Worm (Caenorhabditis elegans) whole organism, midembryonic: ENCODE measurements around the gene rol-3.

ENCODE experiments used
- T22C8.4 ChIP-seq: fragments of 200-800 bp; sonication (Bioruptor generic); IDR thresholded peaks from 2 replicates; pipeline ENCODE4 v1.3.6; 2022; ENCODE audit warnings: missing genetic modification characterization, missing compliant biosample characterization
- cog-1 ChIP-seq: sonication (generic microtip); optimal IDR thresholded peaks from 2 replicates; lab custom pipeline; 2016; ENCODE audit warnings: missing genetic modification characterization, missing compliant biosample characterization
- flt-1 ChIP-seq: fragments of 200-800 bp; sonication (Bioruptor generic); IDR thresholded peaks from 2 replicates; pipeline ENCODE4 v1.3.6; 2022; ENCODE audit warnings: missing genetic modification characterization, missing compliant biosample characterization
- klf-2 ChIP-seq: fragments of 200-800 bp; sonication (Bioruptor generic); conservative IDR thresholded peaks from 2 replicates; pipeline ENCODE4 v1.3.6; 2022; ENCODE audit warnings: missing genetic modification reagents, missing genetic modification characterization, missing compliant biosample characterization
- med-1 ChIP-seq: sonication (generic microtip); optimal IDR thresholded peaks from 2 replicates; lab custom pipeline; 2017; ENCODE audit warnings: missing genetic modification characterization, mild to moderate bottlenecking, missing compliant biosample characterization, antibody characterized with exemption, missing genetic modification reagents; ENCODE audit not compliant: insufficient read depth
- ref-1 ChIP-seq: fragments of 200-800 bp; sonication (Bioruptor generic); conservative IDR thresholded peaks from 2 replicates; pipeline ENCODE4 v1.3.6; 2022; ENCODE audit warnings: missing genetic modification reagents, missing genetic modification characterization, missing compliant biosample characterization
- tab-1 ChIP-seq: fragments of 200-800 bp; sonication (Bioruptor generic); IDR thresholded peaks from 2 replicates; pipeline ENCODE4 v1.3.6; 2022; ENCODE audit warnings: missing genetic modification characterization, missing compliant biosample characterization
- ztf-23 ChIP-seq: fragments of 200-800 bp; sonication (Bioruptor generic); IDR thresholded peaks from 2 replicates; pipeline ENCODE4 v1.3.6; 2022; ENCODE audit warnings: missing genetic modification reagents, missing genetic modification characterization, missing compliant biosample characterization
- ztf-29 ChIP-seq: fragments of 200-800 bp; sonication (Bioruptor generic); IDR thresholded peaks from 2 replicates; pipeline ENCODE4 v1.3.6; 2022; ENCODE audit warnings: missing genetic modification reagents, missing genetic modification characterization, missing compliant biosample characterization

Gene rol-3

ce11 chrV:8228712-8229119 is 9.5 kb downstream of the rol-3 start:
- TF ChIP-seq cog-1 (tag; lab: Kevin White, UChicago), result peak; percentile 24
- no peak for TF ChIP-seq T22C8.4
- no peak for TF ChIP-seq klf-2 (GFP tag; lab: Robert Waterston, UW)
- no peak; the same call in 1 of the 2 replicates for TF ChIP-seq tab-1
- TF ChIP-seq ztf-23 (GFP tag; lab: Robert Waterston, UW), result peak; percentile 58; the same call in 1 of the 2 replicates
- no peak for TF ChIP-seq ztf-29 (GFP tag; lab: Robert Waterston, UW)
- peak; percentile 69; the same call in 1 of the 2 replicates for TF ChIP-seq flt-1
- TF ChIP-seq ref-1, result no peak
- no peak for TF ChIP-seq med-1 (GFP tag; lab: Kevin White, UChicago)

DNA sequence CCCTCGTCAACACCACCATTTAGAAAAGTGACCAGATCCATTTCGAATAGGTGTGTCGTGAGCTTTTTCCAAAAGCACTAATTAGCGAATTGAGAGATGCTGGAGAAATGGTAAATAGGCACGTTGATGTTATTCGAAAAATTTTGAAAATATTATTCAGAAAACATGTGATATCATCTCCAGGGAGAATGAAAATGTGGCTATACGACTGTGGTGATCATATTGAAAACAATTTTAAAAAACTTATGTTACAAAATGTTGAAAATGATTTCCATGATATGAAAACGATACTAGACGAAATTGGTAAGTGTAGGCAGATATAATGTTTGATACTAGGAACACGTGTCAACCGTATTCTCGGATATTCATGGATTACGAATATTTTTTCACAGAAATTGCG is 11.4 kb downstream of the rol-3 start, which contains the start of gene K07C11.10:
K07C11.10 (minus strand) TSS at position 101 of the 400 bp plus-strand sequence.
- TF ChIP-seq ref-1 (no peak), cog-1 (tag; lab: Kevin White, UChicago) (no peak), T22C8.4 (no peak), med-1 (GFP tag; lab: Kevin White, UChicago) (no peak), ztf-23 (GFP tag; lab: Robert Waterston, UW) (no peak), tab-1 (no peak), ztf-29 (GFP tag; lab: Robert Waterston, UW) (no peak), flt-1 (no peak), klf-2 (GFP tag; lab: Robert Waterston, UW) (no peak)

DNA sequence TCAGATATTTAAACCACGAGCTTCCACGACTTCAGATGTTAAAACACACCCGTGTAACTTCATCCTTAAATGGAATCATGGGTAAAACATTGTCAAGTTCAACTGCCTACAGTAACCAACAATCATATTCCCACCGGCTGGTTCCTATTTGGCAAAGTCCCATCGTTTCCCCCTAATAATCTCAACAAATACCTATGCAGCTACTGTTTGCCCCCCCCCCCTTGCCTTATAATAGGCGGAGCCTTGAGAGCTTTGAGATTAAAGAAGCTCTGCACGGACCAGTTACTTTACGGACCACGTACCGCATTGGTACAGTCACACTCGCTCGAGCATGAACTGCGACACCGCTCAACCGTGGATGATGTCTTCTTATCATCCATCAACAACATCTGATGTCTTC is 13.6 kb downstream of the rol-3 start, which contains the start of gene pax-1:
pax-1 (plus strand) TSS at position 301 of the 400 bp plus-strand sequence.
- no peak for TF ChIP-seq ztf-29 (GFP tag; lab: Robert Waterston, UW)
- TF ChIP-seq flt-1, result no peak
- no peak for TF ChIP-seq ref-1
- no peak for TF ChIP-seq cog-1 (tag; lab: Kevin White, UChicago)
- TF ChIP-seq T22C8.4, result no peak
- TF ChIP-seq ztf-23 (GFP tag; lab: Robert Waterston, UW), result no peak
- TF ChIP-seq tab-1, result no peak
- TF ChIP-seq klf-2 (GFP tag; lab: Robert Waterston, UW), result no peak
- no peak for TF ChIP-seq med-1 (GFP tag; lab: Kevin White, UChicago)

DNA sequence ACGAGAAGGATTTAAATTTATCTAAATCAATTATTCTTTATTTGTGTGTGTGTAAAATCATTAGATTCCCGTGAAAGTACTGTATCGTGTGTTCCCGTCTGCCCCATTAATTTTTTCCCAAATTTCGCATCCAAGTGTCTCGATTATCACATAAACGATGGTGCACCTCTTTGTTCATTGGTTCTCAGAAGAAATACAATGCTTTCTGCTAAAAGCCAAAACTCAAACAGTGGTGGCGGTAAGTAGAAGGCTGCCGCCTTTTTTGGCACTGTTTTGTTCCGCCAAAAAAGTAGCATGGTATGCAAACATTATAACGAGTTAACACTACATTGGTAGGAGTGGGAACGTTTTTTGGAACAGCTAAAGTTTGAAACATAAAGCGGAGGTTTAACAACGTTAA is 14.8 kb downstream of the rol-3 start:
- no peak for TF ChIP-seq med-1 (GFP tag; lab: Kevin White, UChicago)
- TF ChIP-seq ztf-23 (GFP tag; lab: Robert Waterston, UW), result no peak
- no peak for TF ChIP-seq klf-2 (GFP tag; lab: Robert Waterston, UW)
- no peak for TF ChIP-seq ref-1
- TF ChIP-seq T22C8.4, result no peak
- no peak for TF ChIP-seq tab-1

DNA sequence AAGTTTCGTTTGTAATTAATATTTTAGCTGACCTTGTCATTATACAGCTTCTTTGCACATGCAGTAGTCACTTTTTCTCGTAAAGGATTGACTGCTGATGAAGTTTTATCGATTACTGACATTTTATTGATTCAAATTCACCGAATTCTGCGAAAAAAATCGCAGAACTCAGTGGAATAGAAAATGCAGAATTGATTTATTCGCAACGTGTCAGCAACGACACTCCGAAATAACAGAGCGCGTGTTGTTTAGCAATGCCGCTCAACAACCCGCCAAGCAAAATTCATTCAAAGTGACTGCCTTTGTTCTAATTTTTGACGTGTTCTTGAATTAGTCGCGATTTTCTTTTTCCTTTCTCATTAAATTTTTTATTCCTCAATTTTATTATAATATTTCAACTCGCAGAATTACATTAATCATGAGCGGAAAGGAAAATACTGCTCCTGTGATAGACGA is 17.1 kb downstream of the rol-3 start, which contains the start of the genes cogc-6 and air-1:
cogc-6 (minus strand) TSS at position 234 of the 456 bp plus-strand sequence.
air-1 (plus strand) TSS at position 406 of the 456 bp plus-strand sequence.
- no peak for TF ChIP-seq med-1 (GFP tag; lab: Kevin White, UChicago)
- no peak for TF ChIP-seq ref-1
- TF ChIP-seq tab-1, result no peak
- TF ChIP-seq cog-1 (tag; lab: Kevin White, UChicago), result no peak
- no peak for TF ChIP-seq T22C8.4
- no peak for TF ChIP-seq ztf-29 (GFP tag; lab: Robert Waterston, UW)
- no peak for TF ChIP-seq flt-1
- TF ChIP-seq ztf-23 (GFP tag; lab: Robert Waterston, UW), result no peak
- no peak for TF ChIP-seq klf-2 (GFP tag; lab: Robert Waterston, UW)

DNA sequence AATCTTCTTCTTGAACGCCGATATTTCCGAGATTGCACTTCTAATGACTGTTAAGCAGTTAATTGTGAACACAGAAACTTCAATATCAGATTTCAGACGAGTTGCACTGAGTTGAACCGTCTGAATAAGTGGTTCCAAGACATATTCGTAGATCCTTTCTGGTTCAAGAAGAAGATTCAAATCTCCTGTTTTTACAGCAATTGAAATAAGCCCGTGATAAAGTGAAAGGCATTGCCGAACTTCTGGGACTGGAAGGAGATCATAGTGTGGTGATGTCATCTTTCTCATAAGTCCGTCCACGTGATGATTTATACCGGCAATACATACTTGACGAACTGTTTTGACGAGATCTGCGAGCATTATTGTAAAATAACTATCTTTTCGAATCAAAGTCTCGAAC is 18.7 kb downstream of the rol-3 start:
- TF ChIP-seq T22C8.4, result no peak
- TF ChIP-seq flt-1, result no peak
- no peak for TF ChIP-seq med-1 (GFP tag; lab: Kevin White, UChicago)
- no peak for TF ChIP-seq klf-2 (GFP tag; lab: Robert Waterston, UW)
- no peak for TF ChIP-seq ztf-29 (GFP tag; lab: Robert Waterston, UW)
- TF ChIP-seq ref-1, result no peak
- TF ChIP-seq ztf-23 (GFP tag; lab: Robert Waterston, UW), result no peak
- no peak for TF ChIP-seq tab-1
- TF ChIP-seq cog-1 (tag; lab: Kevin White, UChicago), result no peak

- TF ChIP-seq ztf-23 (GFP tag; lab: Robert Waterston, UW) (no peak), T22C8.4 (no peak), med-1 (GFP tag; lab: Kevin White, UChicago) (no peak), klf-2 (GFP tag; lab: Robert Waterston, UW) (no peak), ref-1 (no peak), flt-1 (no peak), ztf-29 (GFP tag; lab: Robert Waterston, UW) (no peak), cog-1 (tag; lab: Kevin White, UChicago) (no peak), tab-1 (no peak)
These were observed 20.4 kb downstream of the rol-3 start, which contains the start of gene K07C11.8 for ce11 chrV:8217661-8218265. Gene K07C11.8, minus strand, starts transcription at chrV:8217884.

ce11 chrV:8217118-8217517 is 21.1 kb downstream of the rol-3 start:
- TF ChIP-seq flt-1 (no peak), ref-1 (no peak), klf-2 (GFP tag; lab: Robert Waterston, UW) (no peak), ztf-29 (GFP tag; lab: Robert Waterston, UW) (no peak), tab-1 (no peak), med-1 (GFP tag; lab: Kevin White, UChicago) (no peak), T22C8.4 (no peak), ztf-23 (GFP tag; lab: Robert Waterston, UW) (no peak)

DNA sequence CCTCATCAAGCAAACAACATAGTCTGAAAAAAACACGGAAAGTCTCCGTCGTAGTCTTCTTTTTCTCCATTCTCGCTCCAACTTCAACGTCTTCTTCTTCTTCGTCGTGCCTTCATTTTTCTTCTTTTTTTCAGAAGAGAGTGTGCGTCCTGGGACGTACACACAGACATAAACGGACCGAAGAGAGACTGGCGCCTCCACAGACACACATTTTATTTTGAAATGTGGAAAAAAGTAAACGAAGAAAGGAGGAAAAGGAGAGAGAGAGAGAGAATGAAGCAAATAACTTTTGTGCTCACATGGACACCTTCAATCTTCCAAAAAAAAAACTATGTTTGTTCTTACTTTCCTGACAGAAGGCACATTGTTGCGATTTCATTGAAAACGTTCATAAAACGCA is 23.1 kb downstream of the rol-3 start:
- TF ChIP-seq med-1 (GFP tag; lab: Kevin White, UChicago) (no peak), tab-1 (no peak), cog-1 (tag; lab: Kevin White, UChicago) (no peak), ref-1 (no peak), klf-2 (GFP tag; lab: Robert Waterston, UW) (no peak), flt-1 (no peak), T22C8.4 (no peak), ztf-29 (GFP tag; lab: Robert Waterston, UW) (no peak), ztf-23 (GFP tag; lab: Robert Waterston, UW) (no peak)
